Fruit fly (Drosophila melanogaster) whole organism, embryonic: ENCODE measurements around the gene ova.

Source experiments
- Blimp-1 ChIP-seq: fragments of 200-800 bp; sonication (Bioruptor generic); optimal IDR thresholded peaks from 3 replicates; lab custom pipeline; 2018; ENCODE audit warnings: missing biosample characterization, missing genetic modification characterization, mild to moderate bottlenecking, moderate library complexity, missing genetic modification reagents
- CG11504 ChIP-seq: fragments of 200-800 bp; sonication (Bioruptor generic); optimal IDR thresholded peaks from 3 replicates; lab custom pipeline; 2019; ENCODE audit warnings: missing biosample characterization, mild to moderate bottlenecking, missing genetic modification characterization, moderate library complexity
- CG12744 ChIP-seq: fragments of 200-800 bp; sonication (Bioruptor generic); optimal IDR thresholded peaks from 2 replicates; lab custom pipeline; 2016; ENCODE audit warnings: missing biosample characterization, missing genetic modification characterization
- CG13123 ChIP-seq: fragments of 200-800 bp; sonication (Bioruptor generic); optimal IDR thresholded peaks from 2 replicates; lab custom pipeline; 2016; ENCODE audit warnings: missing biosample characterization, missing genetic modification characterization
- CG13894 ChIP-seq: fragments of 200-800 bp; sonication (Bioruptor generic); optimal IDR thresholded peaks from 3 replicates; lab custom pipeline; 2018; ENCODE audit warnings: missing biosample characterization, mild to moderate bottlenecking, missing genetic modification characterization, moderate library complexity
- CG1603 ChIP-seq: fragments of 200-800 bp; sonication (Bioruptor generic); optimal IDR thresholded peaks from 2 replicates; lab custom pipeline; 2019; ENCODE audit warnings: missing biosample characterization, mild to moderate bottlenecking, missing genetic modification characterization, moderate library complexity
- CG17802 ChIP-seq: fragments of 200-800 bp; sonication (Bioruptor generic); optimal IDR thresholded peaks from 2 replicates; lab custom pipeline; 2018; ENCODE audit warnings: missing biosample characterization, mild to moderate bottlenecking, missing genetic modification characterization, moderate library complexity
- CG2129 ChIP-seq: fragments of 200-800 bp; sonication (Bioruptor generic); IDR thresholded peaks from 2 replicates; pipeline ENCODE4 v1.3.6; 2022; ENCODE audit warnings: missing biosample characterization, missing genetic modification characterization; ENCODE audit not compliant: partially characterized antibody
- CG2712 ChIP-seq: fragments of 200-800 bp; optimal IDR thresholded peaks from 3 replicates; lab custom pipeline; 2019; ENCODE audit warnings: missing biosample characterization, mild to moderate bottlenecking, missing genetic modification characterization, moderate library complexity
- CG30020 ChIP-seq: fragments of 200-800 bp; optimal IDR thresholded peaks from 2 replicates; lab custom pipeline; 2019; ENCODE audit warnings: missing biosample characterization, mild to moderate bottlenecking, missing genetic modification characterization, moderate library complexity
- CG31388 ChIP-seq: fragments of 200-800 bp; sonication (Bioruptor generic); optimal IDR thresholded peaks from 2 replicates; lab custom pipeline; 2016; ENCODE audit warnings: missing biosample characterization, missing genetic modification characterization
- CG3281 ChIP-seq: fragments of 200-800 bp; sonication (Bioruptor generic); optimal IDR thresholded peaks from 3 replicates; lab custom pipeline; 2017; ENCODE audit warnings: missing biosample characterization, mild to moderate bottlenecking, missing genetic modification characterization
- CG33213 ChIP-seq: fragments of 200-800 bp; sonication (Bioruptor generic); optimal IDR thresholded peaks from 3 replicates; lab custom pipeline; 2016; ENCODE audit warnings: missing biosample characterization, missing genetic modification characterization
- CG6689 ChIP-seq: fragments of 200-800 bp; sonication (Bioruptor generic); IDR thresholded peaks from 2 replicates; pipeline ENCODE4 v1.3.6; 2022; ENCODE audit warnings: missing biosample characterization, missing genetic modification characterization
- CG6813 ChIP-seq: fragments of 200-800 bp; sonication (Bioruptor generic); optimal IDR thresholded peaks from 2 replicates; lab custom pipeline; 2017; ENCODE audit warnings: missing biosample characterization, missing genetic modification characterization, mild to moderate bottlenecking, moderate library complexity, missing genetic modification reagents
- CG8944 ChIP-seq: fragments of 200-800 bp; sonication (Bioruptor generic); optimal IDR thresholded peaks from 3 replicates; lab custom pipeline; 2016; ENCODE audit warnings: missing biosample characterization, missing genetic modification characterization
- CG9727 ChIP-seq: fragments of 200-800 bp; sonication (Bioruptor generic); optimal IDR thresholded peaks from 3 replicates; lab custom pipeline; 2017; ENCODE audit warnings: missing biosample characterization, mild to moderate bottlenecking, missing genetic modification characterization
- Camta ChIP-seq: fragments of 200-800 bp; sonication (Bioruptor generic); optimal IDR thresholded peaks from 2 replicates; lab custom pipeline; 2016; ENCODE audit warnings: missing biosample characterization, missing genetic modification characterization
- D19A ChIP-seq: fragments of 200-800 bp; optimal IDR thresholded peaks from 3 replicates; lab custom pipeline; 2019; ENCODE audit warnings: missing biosample characterization, mild to moderate bottlenecking, missing genetic modification characterization, moderate library complexity
- Doc3 ChIP-seq: fragments of 200-800 bp; sonication (Bioruptor generic); IDR thresholded peaks from 3 replicates; pipeline ENCODE4 v1.3.6; 2022; ENCODE audit warnings: missing biosample characterization, missing genetic modification characterization; ENCODE audit not compliant: partially characterized antibody
- Fer1 ChIP-seq: fragments of 200-800 bp; sonication (Bioruptor generic); optimal IDR thresholded peaks from 2 replicates; lab custom pipeline; 2017; ENCODE audit warnings: missing biosample characterization, mild to moderate bottlenecking, missing genetic modification characterization
- Hey ChIP-seq: fragments of 200-800 bp; sonication (Bioruptor generic); optimal IDR thresholded peaks from 3 replicates; lab custom pipeline; 2018; ENCODE audit warnings: missing biosample characterization, mild to moderate bottlenecking, missing genetic modification characterization
- Jarid2 ChIP-seq: fragments of 200-800 bp; sonication (Bioruptor generic); optimal IDR thresholded peaks from 3 replicates; lab custom pipeline; 2017; ENCODE audit warnings: mild to moderate bottlenecking, missing biosample characterization, missing genetic modification reagents, missing genetic modification characterization
- MBD-R2 ChIP-seq: fragments of 200-800 bp; sonication (Bioruptor generic); IDR thresholded peaks from 2 replicates; pipeline ENCODE4 v1.3.6; 2022; ENCODE audit warnings: missing biosample characterization, missing genetic modification characterization
- MESR4 ChIP-seq: fragments of 200-800 bp; sonication (Bioruptor generic); optimal IDR thresholded peaks from 2 replicates; lab custom pipeline; 2018; ENCODE audit warnings: missing biosample characterization, mild to moderate bottlenecking, missing genetic modification characterization, moderate library complexity
- Mrtf ChIP-seq: fragments of 200-800 bp; sonication (Bioruptor generic); IDR thresholded peaks from 3 replicates; pipeline ENCODE4 v1.3.6; 2022; ENCODE audit warnings: missing biosample characterization, missing genetic modification characterization
- NC2β ChIP-seq: fragments of 200-800 bp; sonication (Bioruptor generic); optimal IDR thresholded peaks from 2 replicates; lab custom pipeline; 2016; ENCODE audit warnings: missing biosample characterization, missing genetic modification characterization
- PHDP ChIP-seq: fragments of 200-800 bp; sonication (Bioruptor generic); optimal IDR thresholded peaks from 3 replicates; lab custom pipeline; 2018; ENCODE audit warnings: missing biosample characterization, mild to moderate bottlenecking, missing genetic modification characterization, moderate library complexity
- Pdp1 ChIP-seq, 2 experiments: fragments of 200-800 bp; sonication (Bioruptor generic); optimal IDR thresholded peaks; 3 replicates each; lab custom pipeline; 2016; ENCODE audit warnings: missing biosample characterization in 2 of 2, missing genetic modification characterization in 2 of 2, mild to moderate bottlenecking in 1 of 2, moderate library complexity in 1 of 2
- Spps ChIP-seq: fragments of 200-800 bp; sonication (Bioruptor generic); optimal IDR thresholded peaks from 2 replicates; lab custom pipeline; 2018; ENCODE audit warnings: missing biosample characterization, mild to moderate bottlenecking, missing genetic modification characterization
- Trl ChIP-seq, 3 experiments: fragments of >200 bp in 2 of 3; fragments of 200-800 bp in 1 of 3; sonication (Bioruptor generic) in 1 of 3; optimal IDR thresholded peaks; 2 replicates in 1 of 3; 3 replicates in 2 of 3; lab custom pipeline; 2016 to 2017; ENCODE audit warnings: missing biosample characterization in 1 of 3, missing genetic modification characterization in 1 of 3
- Usf ChIP-seq: fragments of 200-800 bp; sonication (Bioruptor generic); optimal IDR thresholded peaks from 2 replicates; lab custom pipeline; 2017; ENCODE audit warnings: missing genotype, missing biosample characterization, missing genetic modification characterization
- ato ChIP-seq: fragments of 200-800 bp; sonication (Bioruptor generic); IDR thresholded peaks from 2 replicates; pipeline ENCODE4 v1.3.6; 2022; ENCODE audit warnings: missing biosample characterization, missing genetic modification characterization; ENCODE audit not compliant: partially characterized antibody
- cad ChIP-seq: fragments of >200 bp; optimal IDR thresholded peaks from 2 replicates; lab custom pipeline; 2017; ENCODE audit warnings: missing biosample characterization, missing genetic modification characterization
- danr ChIP-seq: fragments of 200-800 bp; sonication (Bioruptor generic); IDR thresholded peaks from 2 replicates; pipeline ENCODE4 v1.3.6; 2022; ENCODE audit warnings: missing biosample characterization, missing genetic modification characterization
- hb ChIP-seq: fragments of 200-800 bp; sonication (Bioruptor generic); IDR thresholded peaks from 3 replicates; pipeline ENCODE4 v1.3.6; 2022; ENCODE audit warnings: missing biosample characterization, missing genetic modification characterization; ENCODE audit not compliant: partially characterized antibody
- insv ChIP-seq, 2 experiments: fragments of 200-800 bp; sonication (Bioruptor generic); optimal IDR thresholded peaks; 3 replicates each; lab custom pipeline; 2016 to 2018; ENCODE audit warnings: missing biosample characterization in 2 of 2, missing genetic modification characterization in 2 of 2
- lbe ChIP-seq: fragments of 200-800 bp; sonication (Bioruptor generic); optimal IDR thresholded peaks from 2 replicates; lab custom pipeline; 2016; ENCODE audit warnings: missing biosample characterization, mild to moderate bottlenecking, missing genetic modification characterization
- nmo ChIP-seq: fragments of 200-800 bp; sonication (Bioruptor generic); optimal IDR thresholded peaks from 2 replicates; lab custom pipeline; 2018; ENCODE audit warnings: missing biosample characterization, mild to moderate bottlenecking, missing genetic modification characterization, moderate library complexity
- nom ChIP-seq: fragments of 200-800 bp; sonication (Bioruptor generic); optimal IDR thresholded peaks from 2 replicates; lab custom pipeline; 2017; ENCODE audit warnings: missing biosample characterization, missing genetic modification characterization, mild to moderate bottlenecking, moderate library complexity, missing genetic modification reagents
- prd ChIP-seq, 3 experiments: fragments of >200 bp in 2 of 3; fragments of 200-800 bp in 1 of 3; sonication (Bioruptor generic) in 1 of 3; optimal IDR thresholded peaks in 2 of 3; IDR thresholded peaks in 1 of 3; 2 replicates in 2 of 3; 3 replicates in 1 of 3; pipeline versions ENCODE4 v1.3.6 to Lab custom; 2017 to 2022; ENCODE audit warnings: missing biosample characterization in 1 of 3, missing genetic modification characterization in 1 of 3
- row ChIP-seq: fragments of 200-800 bp; sonication (Bioruptor generic); IDR thresholded peaks from 3 replicates; pipeline ENCODE4 v1.3.6; 2022; ENCODE audit warnings: missing biosample characterization, missing genetic modification characterization
- scrt ChIP-seq: fragments of 200-800 bp; sonication (Bioruptor generic); optimal IDR thresholded peaks from 2 replicates; lab custom pipeline; 2018; ENCODE audit warnings: missing biosample characterization, mild to moderate bottlenecking, missing genetic modification characterization, moderate library complexity
- sug ChIP-seq: fragments of 200-800 bp; optimal IDR thresholded peaks from 2 replicates; lab custom pipeline; 2019; ENCODE audit warnings: missing biosample characterization, mild to moderate bottlenecking, missing genetic modification characterization, moderate library complexity
- wor ChIP-seq: fragments of 200-800 bp; sonication (Bioruptor generic); IDR thresholded peaks from 2 replicates; pipeline ENCODE4 v1.3.6; 2022; ENCODE audit warnings: missing biosample characterization, missing genetic modification characterization
- z ChIP-seq: fragments of 200-800 bp; sonication (Bioruptor generic); IDR thresholded peaks from 3 replicates; pipeline ENCODE4 v1.3.6; 2022; ENCODE audit warnings: missing biosample characterization, missing genetic modification characterization
- zf30C ChIP-seq: fragments of 200-800 bp; sonication (Bioruptor generic); optimal IDR thresholded peaks from 3 replicates; lab custom pipeline; 2018; ENCODE audit warnings: missing biosample characterization, mild to moderate bottlenecking, missing genetic modification characterization

The ova gene

dm6 chr2L:10263830-10264634 is 32.5 kb upstream of the ova start, which contains the start of gene REPTOR-BP (continued):
- TF ChIP-seq wor (GFP tag; lab: Robert Waterston, UW) (no peak), Pdp1 (GFP tag; optimal IDR thresholded peaks at IDR 0.05; lab: Kevin White, UChicago) (peak in 1 of 2 experiments; percentile 18), Jarid2 (GFP tag; lab: Kevin White, UChicago) (no peak), CG31388 (GFP tag; lab: Kevin White, UChicago) (no peak), zf30C (GFP tag; lab: Kevin White, UChicago) (no peak), CG9727 (GFP tag; lab: Kevin White, UChicago) (no peak), Fer1 (GFP tag; lab: Kevin White, UChicago) (no peak), D19A (tag; lab: Kevin White, UChicago) (no peak), CG6689 (no peak), Spps (tag; lab: Kevin White, UChicago) (no peak), Blimp-1 (no peak), CG12744 (GFP tag; lab: Kevin White, UChicago) (no peak), Doc3 (GFP tag; lab: Robert Waterston, UW) (no peak), prd (optimal IDR thresholded peaks at IDR 0.05; lab: Kevin White, UChicago) (no peak), prd (GFP tag; IDR thresholded peaks at IDR 0.05; lab: Robert Waterston, UW) (no peak), CG11504 (tag; lab: Kevin White, UChicago) (no peak), CG13894 (tag; lab: Kevin White, UChicago) (no peak), CG6813 (GFP tag; lab: Kevin White, UChicago) (no peak), scrt (no peak), ato (GFP tag; lab: Robert Waterston, UW) (no peak), CG1603 (tag; lab: Kevin White, UChicago) (peak; percentile 99), NC2β (GFP tag; lab: Kevin White, UChicago) (no peak), PHDP (tag; lab: Kevin White, UChicago) (no peak), CG2129 (GFP tag; lab: Robert Waterston, UW) (no peak), CG33213 (GFP tag; lab: Kevin White, UChicago) (no peak), hb (GFP tag; lab: Robert Waterston, UW) (no peak), Camta (GFP tag; lab: Kevin White, UChicago) (no peak), Trl (optimal IDR thresholded peaks at IDR 0.05; lab: Kevin White, UChicago) (no peak), Trl (GFP tag; optimal IDR thresholded peaks at IDR 0.05; lab: Kevin White, UChicago) (no peak), z (GFP tag; lab: Robert Waterston, UW) (no peak), CG13123 (GFP tag; lab: Kevin White, UChicago) (no peak)

- TF ChIP-seq CG2712 (tag; lab: Kevin White, UChicago) (peak; percentile 20), nmo (GFP tag; lab: Kevin White, UChicago) (peak; percentile 21), CG30020 (peak; percentile 98), danr (no peak), CG17802 (peak; percentile 89), cad (GFP tag; lab: Kevin White, UChicago) (no peak), CG1603 (tag; lab: Kevin White, UChicago) (peak; percentile 100), Hey (tag; lab: Kevin White, UChicago) (no peak), MESR4 (GFP tag; lab: Kevin White, UChicago) (peak; percentile 97), MBD-R2 (GFP tag; lab: Robert Waterston, UW) (peak; percentile 77), nom (peak; percentile 1), insv (GFP tag; optimal IDR thresholded peaks at IDR 0.05; lab: Kevin White, UChicago) (no peak), CG8944 (GFP tag; lab: Kevin White, UChicago) (no peak), row (GFP tag; lab: Robert Waterston, UW) (peak; percentile 62; the same call in 2 of the 3 replicates), Mrtf (GFP tag; lab: Robert Waterston, UW) (no peak), lbe (no peak), Usf (GFP tag; lab: Kevin White, UChicago) (no peak), prd (optimal IDR thresholded peaks at IDR 0.05; lab: Kevin White, UChicago) (no peak), prd (GFP tag; IDR thresholded peaks at IDR 0.05; lab: Robert Waterston, UW) (0 out of 3 replicates have a peak, but pooled peaks have one; percentile 7), CG3281 (GFP tag; lab: Kevin White, UChicago) (peak; percentile 75), sug (tag; lab: Kevin White, UChicago) (no peak)
These were observed 31.9 kb upstream of the ova start, which contains the start of gene Rsf1 for dm6 chr2L:10263343-10263744. TSS of gene Rsf1 (minus strand) at chr2L:10263554.
